Fruit fly (Drosophila melanogaster) whole organism, embryonic: ENCODE measurements around the gene Sbds.

Experiments
- Aef1 ChIP-seq: fragments of 200-800 bp; sonication (Bioruptor generic); IDR thresholded peaks from 3 replicates; pipeline ENCODE4 v1.3.6; 2022; ENCODE audit warnings: missing biosample characterization, missing genetic modification characterization
- CG10366 ChIP-seq: fragments of 200-800 bp; sonication (Bioruptor generic); IDR thresholded peaks from 2 replicates; pipeline ENCODE4 v1.3.6; 2022; ENCODE audit warnings: missing biosample characterization, missing genetic modification characterization
- CG12104 ChIP-seq: fragments of 200-800 bp; sonication (Bioruptor generic); optimal IDR thresholded peaks from 3 replicates; lab custom pipeline; 2016; ENCODE audit warnings: missing biosample characterization, missing genetic modification characterization
- CG1233 ChIP-seq: fragments of 200-800 bp; sonication (Bioruptor generic); optimal IDR thresholded peaks from 4 replicates; lab custom pipeline; 2018; ENCODE audit warnings: missing biosample characterization, mild to moderate bottlenecking, missing genetic modification characterization
- CG12659 ChIP-seq: fragments of 200-800 bp; sonication (Bioruptor generic); optimal IDR thresholded peaks from 3 replicates; lab custom pipeline; 2017; ENCODE audit warnings: mild to moderate bottlenecking, missing biosample characterization, missing genetic modification reagents, missing genetic modification characterization
- CG12744 ChIP-seq: fragments of 200-800 bp; sonication (Bioruptor generic); optimal IDR thresholded peaks from 2 replicates; lab custom pipeline; 2016; ENCODE audit warnings: missing biosample characterization, missing genetic modification characterization
- CG13123 ChIP-seq: fragments of 200-800 bp; sonication (Bioruptor generic); optimal IDR thresholded peaks from 2 replicates; lab custom pipeline; 2016; ENCODE audit warnings: missing biosample characterization, missing genetic modification characterization
- CG13287 ChIP-seq: fragments of 200-800 bp; sonication (Bioruptor generic); IDR thresholded peaks from 2 replicates; pipeline ENCODE4 v1.3.6; 2022; ENCODE audit warnings: missing biosample characterization, missing genetic modification characterization; ENCODE audit not compliant: partially characterized antibody
- CG14050 ChIP-seq: fragments of 200-800 bp; sonication (Bioruptor generic); IDR thresholded peaks from 3 replicates; pipeline ENCODE4 v1.3.6; 2022; ENCODE audit warnings: missing biosample characterization, missing genetic modification characterization
- CG14441 ChIP-seq: fragments of 200-800 bp; sonication (Bioruptor generic); IDR thresholded peaks from 2 replicates; pipeline ENCODE4 v1.3.6; 2022; ENCODE audit warnings: missing biosample characterization, missing genetic modification characterization
- CG1603 ChIP-seq: fragments of 200-800 bp; sonication (Bioruptor generic); optimal IDR thresholded peaks from 2 replicates; lab custom pipeline; 2019; ENCODE audit warnings: missing biosample characterization, mild to moderate bottlenecking, missing genetic modification characterization, moderate library complexity
- CG16863 ChIP-seq: fragments of 200-800 bp; sonication (Bioruptor generic); optimal IDR thresholded peaks from 3 replicates; lab custom pipeline; 2016; ENCODE audit warnings: missing biosample characterization, missing genetic modification characterization
- CG17186 ChIP-seq: fragments of 200-800 bp; sonication (Bioruptor generic); optimal IDR thresholded peaks from 3 replicates; lab custom pipeline; 2017; ENCODE audit warnings: missing biosample characterization, missing genetic modification reagents, missing genetic modification characterization
- CG17361 ChIP-seq: fragments of 200-800 bp; sonication (Bioruptor generic); IDR thresholded peaks from 3 replicates; pipeline ENCODE4 v1.3.6; 2022; ENCODE audit warnings: missing biosample characterization, missing genetic modification characterization
- CG2875 ChIP-seq: fragments of 200-800 bp; sonication (Bioruptor generic); optimal IDR thresholded peaks from 2 replicates; lab custom pipeline; 2017; ENCODE audit warnings: missing biosample characterization, mild to moderate bottlenecking, missing genetic modification characterization, missing genetic modification reagents
- CG32772 ChIP-seq: fragments of 200-800 bp; sonication (Bioruptor generic); IDR thresholded peaks from 2 replicates; pipeline ENCODE4 v1.3.6; 2022; ENCODE audit warnings: missing biosample characterization, missing genetic modification characterization
- CG3407 ChIP-seq: fragments of 200-800 bp; sonication (Bioruptor generic); optimal IDR thresholded peaks from 2 replicates; lab custom pipeline; 2018; ENCODE audit warnings: missing biosample characterization, mild to moderate bottlenecking, missing genetic modification characterization
- CG34376 ChIP-seq: fragments of 200-800 bp; sonication (Bioruptor generic); optimal IDR thresholded peaks from 2 replicates; lab custom pipeline; 2018; ENCODE audit warnings: missing biosample characterization, mild to moderate bottlenecking, missing genetic modification characterization
- CG4404 ChIP-seq: fragments of 200-800 bp; sonication (Bioruptor generic); IDR thresholded peaks from 2 replicates; pipeline ENCODE4 v1.3.6; 2022; ENCODE audit warnings: missing biosample characterization, missing genetic modification characterization
- CG4707 ChIP-seq: fragments of 200-800 bp; sonication (Bioruptor generic); optimal IDR thresholded peaks from 2 replicates; lab custom pipeline; 2018; ENCODE audit warnings: missing biosample characterization, mild to moderate bottlenecking, missing genetic modification characterization, moderate library complexity
- CG4820 ChIP-seq: fragments of 200-800 bp; sonication (Bioruptor generic); optimal IDR thresholded peaks from 3 replicates; lab custom pipeline; 2016; ENCODE audit warnings: missing biosample characterization, missing genetic modification characterization
- CG5245 ChIP-seq: fragments of 200-800 bp; sonication (Bioruptor generic); optimal IDR thresholded peaks from 3 replicates; lab custom pipeline; 2016; ENCODE audit warnings: missing biosample characterization, missing genetic modification characterization
- CG8944 ChIP-seq: fragments of 200-800 bp; sonication (Bioruptor generic); optimal IDR thresholded peaks from 3 replicates; lab custom pipeline; 2016; ENCODE audit warnings: missing biosample characterization, missing genetic modification characterization
- HmgZ ChIP-seq: fragments of 200-800 bp; sonication (Bioruptor generic); optimal IDR thresholded peaks from 2 replicates; lab custom pipeline; 2018; ENCODE audit warnings: missing biosample characterization, mild to moderate bottlenecking, missing genetic modification characterization
- Hr78 ChIP-seq, 2 experiments: fragments of 200-800 bp in 1 of 2; fragments of >200 bp in 1 of 2; sonication (Bioruptor generic) in 1 of 2; optimal IDR thresholded peaks; 2 replicates each; lab custom pipeline; 2017 to 2019; ENCODE audit warnings: missing biosample characterization in 2 of 2, missing genetic modification characterization in 2 of 2, mild to moderate bottlenecking in 1 of 2, moderate library complexity in 1 of 2
- Mad ChIP-seq: fragments of 200-800 bp; sonication (Bioruptor generic); optimal IDR thresholded peaks from 2 replicates; lab custom pipeline; 2016; ENCODE audit warnings: missing biosample characterization, missing genetic modification characterization
- Myb ChIP-seq: fragments of 200-800 bp; sonication (Bioruptor generic); optimal IDR thresholded peaks from 2 replicates; lab custom pipeline; 2016; ENCODE audit warnings: missing biosample characterization, missing genetic modification characterization
- PHDP ChIP-seq: fragments of 200-800 bp; sonication (Bioruptor generic); optimal IDR thresholded peaks from 3 replicates; lab custom pipeline; 2018; ENCODE audit warnings: missing biosample characterization, mild to moderate bottlenecking, missing genetic modification characterization, moderate library complexity
- Scr ChIP-seq: fragments of 200-800 bp; sonication (Bioruptor generic); IDR thresholded peaks from 2 replicates; pipeline ENCODE4 v1.3.6; 2022; ENCODE audit warnings: missing biosample characterization, missing genetic modification characterization; ENCODE audit not compliant: partially characterized antibody
- Side ChIP-seq: fragments of 200-800 bp; sonication (Bioruptor generic); optimal IDR thresholded peaks from 2 replicates; lab custom pipeline; 2016; ENCODE audit warnings: missing biosample characterization, missing genetic modification characterization
- Usf ChIP-seq: fragments of 200-800 bp; sonication (Bioruptor generic); optimal IDR thresholded peaks from 2 replicates; lab custom pipeline; 2017; ENCODE audit warnings: missing genotype, missing biosample characterization, missing genetic modification characterization
- Xbp1 ChIP-seq: fragments of 200-800 bp; sonication (Bioruptor generic); optimal IDR thresholded peaks from 3 replicates; lab custom pipeline; 2016; ENCODE audit warnings: missing biosample characterization, mild to moderate bottlenecking, missing genetic modification characterization
- Xrp1 ChIP-seq: fragments of 200-800 bp; sonication (Bioruptor generic); IDR thresholded peaks from 2 replicates; pipeline ENCODE4 v1.3.6; 2022; ENCODE audit warnings: missing biosample characterization, missing genetic modification characterization
- bab2 ChIP-seq: fragments of 200-800 bp; sonication (Bioruptor generic); optimal IDR thresholded peaks from 2 replicates; lab custom pipeline; 2016; ENCODE audit warnings: missing biosample characterization, missing genetic modification characterization
- bbx ChIP-seq: fragments of 200-800 bp; sonication (Bioruptor generic); IDR thresholded peaks from 2 replicates; pipeline ENCODE4 v1.3.6; 2022; ENCODE audit warnings: missing biosample characterization, missing genetic modification characterization; ENCODE audit not compliant: partially characterized antibody
- dan ChIP-seq: fragments of 200-800 bp; sonication (Bioruptor generic); IDR thresholded peaks from 2 replicates; pipeline ENCODE4 v1.3.6; 2022; ENCODE audit warnings: missing biosample characterization, missing genetic modification characterization
- dmrt11E ChIP-seq: fragments of 200-800 bp; sonication (Bioruptor generic); optimal IDR thresholded peaks from 3 replicates; lab custom pipeline; 2018; ENCODE audit warnings: missing biosample characterization, mild to moderate bottlenecking, missing genetic modification characterization, moderate library complexity
- fu2 ChIP-seq: fragments of 200-800 bp; sonication (Bioruptor generic); optimal IDR thresholded peaks from 2 replicates; lab custom pipeline; 2016; ENCODE audit warnings: missing biosample characterization, missing genetic modification characterization
- gt ChIP-seq: fragments of 200-800 bp; sonication (Bioruptor generic); IDR thresholded peaks from 2 replicates; pipeline ENCODE4 v1.3.6; 2022; ENCODE audit warnings: missing biosample characterization, missing genetic modification characterization
- hb ChIP-seq: fragments of 200-800 bp; sonication (Bioruptor generic); IDR thresholded peaks from 3 replicates; pipeline ENCODE4 v1.3.6; 2022; ENCODE audit warnings: missing biosample characterization, missing genetic modification characterization; ENCODE audit not compliant: partially characterized antibody
- kni ChIP-seq: fragments of 200-800 bp; sonication (Bioruptor generic); optimal IDR thresholded peaks from 3 replicates; lab custom pipeline; 2017; ENCODE audit warnings: mild to moderate bottlenecking, missing biosample characterization, missing genetic modification reagents, missing genetic modification characterization
- lov ChIP-seq, 2 experiments: fragments of 200-800 bp in 1 of 2; fragments of >200 bp in 1 of 2; sonication (Bioruptor generic) in 1 of 2; IDR thresholded peaks in 1 of 2; optimal IDR thresholded peaks in 1 of 2; 2 replicates in 1 of 2; 3 replicates in 1 of 2; pipeline versions ENCODE4 v1.3.6 to Lab custom; 2017 to 2022; ENCODE audit warnings: missing biosample characterization in 1 of 2, missing genetic modification characterization in 1 of 2
- pfk ChIP-seq: fragments of 200-800 bp; sonication (Bioruptor generic); optimal IDR thresholded peaks from 2 replicates; lab custom pipeline; 2018; ENCODE audit warnings: missing biosample characterization, mild to moderate bottlenecking, missing genetic modification characterization, moderate library complexity
- psq ChIP-seq: fragments of 200-800 bp; sonication (Bioruptor generic); optimal IDR thresholded peaks from 2 replicates; lab custom pipeline; 2017; ENCODE audit warnings: missing biosample characterization, missing genetic modification characterization
- rib ChIP-seq: fragments of 200-800 bp; sonication (Bioruptor generic); IDR thresholded peaks from 2 replicates; pipeline ENCODE4 v1.3.6; 2022; ENCODE audit warnings: missing biosample characterization, missing genetic modification characterization
- slou ChIP-seq: fragments of 200-800 bp; sonication (Bioruptor generic); optimal IDR thresholded peaks from 3 replicates; lab custom pipeline; 2016; ENCODE audit warnings: missing biosample characterization, missing genetic modification characterization
- stwl ChIP-seq: fragments of 200-800 bp; sonication (Bioruptor generic); optimal IDR thresholded peaks from 3 replicates; lab custom pipeline; 2018; ENCODE audit warnings: missing biosample characterization, mild to moderate bottlenecking, missing genetic modification characterization, moderate library complexity
- trem ChIP-seq: fragments of 200-800 bp; optimal IDR thresholded peaks from 3 replicates; lab custom pipeline; 2019; ENCODE audit warnings: missing biosample characterization, mild to moderate bottlenecking, missing genetic modification characterization, moderate library complexity
- ttk ChIP-seq: fragments of 200-800 bp; sonication (Bioruptor generic); IDR thresholded peaks from 2 replicates; pipeline ENCODE4 v2.1.2; 2022; ENCODE audit warnings: missing biosample characterization, missing genetic modification characterization
- zen ChIP-seq: fragments of 200-800 bp; sonication (Bioruptor generic); optimal IDR thresholded peaks from 3 replicates; lab custom pipeline; 2018; ENCODE audit warnings: missing biosample characterization, mild to moderate bottlenecking, missing genetic modification characterization, moderate library complexity

Sbds gene

dm6 chr3L:6797395-6798006, 44.8 kb downstream of the Sbds start (continued):
- TF ChIP-seq CG12104 (GFP tag; lab: Kevin White, UChicago), result no peak
- no peak for TF ChIP-seq Aef1 (GFP tag; lab: Robert Waterston, UW)
- TF ChIP-seq dan (GFP tag; lab: Robert Waterston, UW), result no peak
- TF ChIP-seq Xbp1 (GFP tag; lab: Kevin White, UChicago), result no peak
- TF ChIP-seq bab2 (GFP tag; lab: Kevin White, UChicago), result no peak
- no peak for TF ChIP-seq CG3407 (GFP tag; lab: Kevin White, UChicago)
- no peak for TF ChIP-seq Mad
- no peak for TF ChIP-seq hb (GFP tag; lab: Robert Waterston, UW)
- TF ChIP-seq CG10366, result no peak
- no peak for TF ChIP-seq HmgZ (tag; lab: Kevin White, UChicago)
- no peak for TF ChIP-seq CG12659 (GFP tag; lab: Kevin White, UChicago)
- no peak for TF ChIP-seq CG14441 (GFP tag; lab: Robert Waterston, UW)
- no peak for TF ChIP-seq Scr (GFP tag; lab: Robert Waterston, UW)
- no peak for TF ChIP-seq rib (GFP tag; lab: Robert Waterston, UW)
- no peak for TF ChIP-seq CG13287
- no peak for TF ChIP-seq CG12744 (GFP tag; lab: Kevin White, UChicago)
- no peak for TF ChIP-seq Myb (GFP tag; lab: Kevin White, UChicago)
- no peak for TF ChIP-seq psq (GFP tag; lab: Kevin White, UChicago)
- TF ChIP-seq CG4404 (GFP tag; lab: Robert Waterston, UW), result no peak; the same call in 1 of the 2 replicates
- TF ChIP-seq CG32772 (GFP tag; lab: Robert Waterston, UW), result 0 out of 2 replicates have a peak, but pooled peaks have one; percentile 14
- no peak for TF ChIP-seq CG16863
- peak; percentile 11 for TF ChIP-seq CG4820 (GFP tag; lab: Kevin White, UChicago)
- no peak for TF ChIP-seq CG34376 (GFP tag; lab: Kevin White, UChicago)
- TF ChIP-seq CG5245 (GFP tag; lab: Kevin White, UChicago), result no peak
- TF ChIP-seq pfk, result no peak
- TF ChIP-seq Xrp1 (GFP tag; lab: Robert Waterston, UW), result peak; percentile 18; the same call in 1 of the 2 replicates
- TF ChIP-seq stwl, result no peak
- no peak for TF ChIP-seq ttk
- TF ChIP-seq CG1233 (GFP tag; lab: Kevin White, UChicago), result peak; percentile 14
- TF ChIP-seq gt (GFP tag; lab: Robert Waterston, UW), result no peak
- no peak for TF ChIP-seq Hr78 (GFP tag; optimal IDR thresholded peaks at IDR 0.05; lab: Kevin White, UChicago)
- no peak for TF ChIP-seq PHDP (tag; lab: Kevin White, UChicago)
- TF ChIP-seq zen (tag; lab: Kevin White, UChicago), result no peak
- TF ChIP-seq dmrt11E, result peak; percentile 59
- no peak for TF ChIP-seq CG2875
- TF ChIP-seq CG17361 (GFP tag; lab: Robert Waterston, UW), result peak; percentile 59; the same call in 2 of the 3 replicates
- TF ChIP-seq CG1603 (tag; lab: Kevin White, UChicago), result no peak
- TF ChIP-seq CG17186 (GFP tag; lab: Kevin White, UChicago), result no peak
- no peak for TF ChIP-seq CG4707
- no peak for TF ChIP-seq CG8944 (GFP tag; lab: Kevin White, UChicago)
- TF ChIP-seq kni (GFP tag; lab: Kevin White, UChicago), result no peak
- no peak for TF ChIP-seq slou (GFP tag; lab: Kevin White, UChicago)
- TF ChIP-seq trem (tag; lab: Kevin White, UChicago), result no peak
- TF ChIP-seq bbx (GFP tag; lab: Robert Waterston, UW), result no peak
- no peak for TF ChIP-seq Usf (GFP tag; lab: Kevin White, UChicago)
- TF ChIP-seq Side (GFP tag; lab: Kevin White, UChicago), result no peak
- TF ChIP-seq fu2 (GFP tag; lab: Kevin White, UChicago), result no peak
- TF ChIP-seq CG13123 (GFP tag; lab: Kevin White, UChicago), result no peak
- no peak for TF ChIP-seq lov (optimal IDR thresholded peaks at IDR 0.05; lab: Kevin White, UChicago)
- 0 out of 3 replicates have a peak, but pooled peaks have one; percentile 8 for TF ChIP-seq lov (GFP tag; IDR thresholded peaks at IDR 0.05; lab: Robert Waterston, UW)
- TF ChIP-seq CG14050, result no peak
